Worm (Caenorhabditis elegans) whole organism, early embryonic: ENCODE results near the gene F45F2.11.

Experiments used
- B0310.2 ChIP-seq: sonication (generic microtip); optimal IDR thresholded peaks from 2 replicates; lab custom pipeline; 2016; ENCODE audit warnings: mild to moderate bottlenecking, missing genetic modification characterization, missing compliant biosample characterization
- ama-1 ChIP-seq: fragments of 150-350 bp; optimal IDR thresholded peaks from 2 replicates; lab custom pipeline; 2014
- flt-1 ChIP-seq: fragments of 200-800 bp; sonication (Bioruptor generic); IDR thresholded peaks from 2 replicates; pipeline ENCODE4 v1.3.6; 2022; ENCODE audit warnings: missing genetic modification characterization, missing compliant biosample characterization
- pes-1 ChIP-seq: fragments of 200-800 bp; sonication (Bioruptor generic); IDR thresholded peaks from 2 replicates; pipeline ENCODE4 v1.3.6; 2022; ENCODE audit warnings: missing genetic modification reagents, missing genetic modification characterization, missing compliant biosample characterization
- scrt-1 ChIP-seq: fragments of 200-800 bp; sonication (Bioruptor generic); IDR thresholded peaks from 2 replicates; pipeline ENCODE4 v1.3.6; 2022; ENCODE audit warnings: missing genetic modification characterization, missing compliant biosample characterization
- tbx-11 ChIP-seq: fragments of 200-800 bp; sonication (Bioruptor generic); IDR thresholded peaks from 2 replicates; pipeline ENCODE4 v1.3.6; 2022; ENCODE audit warnings: missing genetic modification characterization, missing compliant biosample characterization
- tbx-37 ChIP-seq: fragments of 200-800 bp; sonication (Bioruptor generic); conservative IDR thresholded peaks from 2 replicates; pipeline ENCODE4 v1.3.6; 2022; ENCODE audit warnings: missing genetic modification reagents, missing genetic modification characterization, missing compliant biosample characterization

ce11 chrV:8545531-8546224 lies 25.0 kb upstream of the F45F2.11 start, which contains the start of the genes slc-17.8 and asns-1:
- TF ChIP-seq scrt-1 (GFP tag; lab: Robert Waterston, UW) (no peak), pes-1 (GFP tag; lab: Robert Waterston, UW) (no peak), ama-1 (no peak), B0310.2 (tag; lab: Kevin White, UChicago) (no peak), flt-1 (GFP tag; lab: Robert Waterston, UW) (no peak), tbx-11 (GFP tag; lab: Robert Waterston, UW) (no peak), tbx-37 (no peak)
